Worm (Caenorhabditis elegans): ENCODE results near the gene rga-4.

rga-4 gene

ce11 chrV:1383206-1383908 is at the start of gene rga-4:
rga-4 (minus strand) TSS chrV:1383256.
- TF ChIP-seq nhr-19 (GFP tag; conservative IDR thresholded peaks at IDR 0.05) = no peak; the same call in 1 of the 2 replicates
- TF ChIP-seq unc-62 (GFP tag; optimal IDR thresholded peaks at IDR 0.05) = no peak
- TF ChIP-seq ceh-63 (GFP tag; optimal IDR thresholded peaks at IDR 0.05) = no peak
- TF ChIP-seq fkh-10 (GFP tag; optimal IDR thresholded peaks at IDR 0.05) = no peak
- TF ChIP-seq nhr-20 (tag; optimal IDR thresholded peaks at IDR 0.05) = peak; percentile 45
- peak; percentile 38 to 41 for TF ChIP-seq lsy-2 (tag; optimal IDR thresholded peaks at IDR 0.05)
- TF ChIP-seq sox-4 (tag; optimal IDR thresholded peaks at IDR 0.05) = no peak
- no peak for TF ChIP-seq nhr-237 (tag; optimal IDR thresholded peaks at IDR 0.05)
- TF ChIP-seq swsn-7 (tag; optimal IDR thresholded peaks at IDR 0.05) = peak; percentile 46
- peak; percentile 45 for TF ChIP-seq xbp-1 (tag; optimal IDR thresholded peaks at IDR 0.05)
- no peak for TF ChIP-seq jun-1 (tag; optimal IDR thresholded peaks at IDR 0.05)
- TF ChIP-seq zip-4 (GFP tag; optimal IDR thresholded peaks at IDR 0.05) = no peak
- TF ChIP-seq hlh-4 (tag; optimal IDR thresholded peaks at IDR 0.05) = no peak
- TF ChIP-seq nhr-12 (tag; optimal IDR thresholded peaks at IDR 0.05) = no peak
- no peak for TF ChIP-seq sup-37 (GFP tag; optimal IDR thresholded peaks at IDR 0.05)
- TF ChIP-seq aha-1 (tag; optimal IDR thresholded peaks at IDR 0.05) = no peak
- TF ChIP-seq egl-13 (tag; optimal IDR thresholded peaks at IDR 0.05) = no peak
- no peak for TF ChIP-seq hlh-17 (GFP tag; optimal IDR thresholded peaks at IDR 0.05; ENCODE audit: borderline replicate concordance)
- TF ChIP-seq efl-3 (GFP tag; optimal IDR thresholded peaks at IDR 0.05) = no peak
- no peak for TF ChIP-seq skn-1 (tag; optimal IDR thresholded peaks at IDR 0.05)
- peak; percentile 47 for TF ChIP-seq nhr-71 (tag; optimal IDR thresholded peaks at IDR 0.05)
- TF ChIP-seq C04F5.9 (tag; optimal IDR thresholded peaks at IDR 0.05) = no peak
- no peak for TF ChIP-seq ztf-4 (tag; optimal IDR thresholded peaks at IDR 0.05)
- TF ChIP-seq lin-39 (tag; optimal IDR thresholded peaks at IDR 0.05) = no peak
- TF ChIP-seq snu-23 (GFP tag; optimal IDR thresholded peaks at IDR 0.05) = peak; percentile 53
- TF ChIP-seq fos-1 (tag; optimal IDR thresholded peaks at IDR 0.05) = no peak
- no peak for TF ChIP-seq pax-3 (tag; optimal IDR thresholded peaks at IDR 0.05)
- TF ChIP-seq nhr-84 (tag; optimal IDR thresholded peaks at IDR 0.05) = no peak
- no peak for TF ChIP-seq ets-5 (GFP tag; IDR thresholded peaks at IDR 0.05)
- peak; percentile 60 for TF ChIP-seq mep-1 (tag; optimal IDR thresholded peaks at IDR 0.05)
- no peak for TF ChIP-seq nhr-28 (tag; optimal IDR thresholded peaks at IDR 0.05)
- TF ChIP-seq dpl-1 (GFP tag; optimal IDR thresholded peaks at IDR 0.05) = peak; percentile 66 to 81 (median 74)
- no peak for TF ChIP-seq fkh-8 (tag; optimal IDR thresholded peaks at IDR 0.05)
- no peak for TF ChIP-seq fkh-4 (tag; optimal IDR thresholded peaks at IDR 0.05; ENCODE audit: borderline replicate concordance)
- TF ChIP-seq lin-13 (GFP tag; optimal IDR thresholded peaks at IDR 0.05) = no peak
- peak; percentile 34 for TF ChIP-seq irx-1 (tag; optimal IDR thresholded peaks at IDR 0.05)
- no peak for TF ChIP-seq unc-30 (tag; optimal IDR thresholded peaks at IDR 0.05)
- peak; percentile 40 for TF ChIP-seq unc-86 (tag; optimal IDR thresholded peaks at IDR 0.05)
- no peak for TF ChIP-seq egl-27 (tag; optimal IDR thresholded peaks at IDR 0.05)
- no peak for TF ChIP-seq nhr-77 (tag; optimal IDR thresholded peaks at IDR 0.05)
- TF ChIP-seq nhr-47 (tag; optimal IDR thresholded peaks at IDR 0.05) = peak; percentile 49
- TF ChIP-seq ztf-11 (tag; optimal IDR thresholded peaks at IDR 0.05) = peak in 1 of 2 experiments; percentile 27
- TF ChIP-seq nhr-11 (tag; optimal IDR thresholded peaks at IDR 0.05) = no peak
- TF ChIP-seq pag-3 (tag; optimal IDR thresholded peaks at IDR 0.05; ENCODE audit: borderline replicate concordance, insufficient read depth) = no peak
- no peak for TF ChIP-seq Y116A8C.19 (tag; optimal IDR thresholded peaks at IDR 0.05; ENCODE audit: borderline replicate concordance)
- TF ChIP-seq dsc-1 (tag; optimal IDR thresholded peaks at IDR 0.05) = peak; percentile 73
- TF ChIP-seq vab-15 (tag; optimal IDR thresholded peaks at IDR 0.05) = peak; percentile 75
- 0 out of 2 replicates have a peak, but pooled peaks have one; percentile 23 for TF ChIP-seq grh-1 (GFP tag; IDR thresholded peaks at IDR 0.05)
- TF ChIP-seq F16B12.6 (tag; optimal IDR thresholded peaks at IDR 0.05) = peak; percentile 87
- no peak for TF ChIP-seq hpl-2 (GFP tag; optimal IDR thresholded peaks at IDR 0.05)
- peak in 1 of 3 experiments; percentile 12 for TF ChIP-seq ceh-82 (tag; optimal IDR thresholded peaks at IDR 0.05)
